Worm (Caenorhabditis elegans): ENCODE data around the gene R09D1.12.

R09D1.12 gene

ce11 chrII:9487337-9487950 lies 35.4 kb upstream of the R09D1.12 start, which contains the start of gene T19H5.4:
TSS of gene T19H5.4 (minus strand) at chrII:9487387.
- TF ChIP-seq R02D3.7 (tag; optimal IDR thresholded peaks at IDR 0.05) (no peak), ztf-11 (tag; optimal IDR thresholded peaks at IDR 0.05) (no peak), ztf-4 (tag; optimal IDR thresholded peaks at IDR 0.05) (no peak), aly-2 (tag; optimal IDR thresholded peaks at IDR 0.05) (no peak), mml-1 (tag; optimal IDR thresholded peaks at IDR 0.05) (no peak), lin-15B (tag; optimal IDR thresholded peaks at IDR 0.05) (no peak), skn-1 (tag; optimal IDR thresholded peaks at IDR 0.05) (no peak), elt-2 (tag; optimal IDR thresholded peaks at IDR 0.05) (peak; percentile 82), nhr-76 (tag; optimal IDR thresholded peaks at IDR 0.05) (no peak), hmg-11 (tag; optimal IDR thresholded peaks at IDR 0.05) (no peak), ceh-28 (tag; optimal IDR thresholded peaks at IDR 0.05) (no peak), elt-3 (tag; optimal IDR thresholded peaks at IDR 0.05) (peak in 1 of 3 experiments; percentile 39), tbx-2 (tag; optimal IDR thresholded peaks at IDR 0.05) (peak; percentile 4), fkh-2 (tag; optimal IDR thresholded peaks at IDR 0.05) (no peak), nhr-237 (tag; optimal IDR thresholded peaks at IDR 0.05) (no peak), pha-4 (tag; optimal IDR thresholded peaks at IDR 0.05) (peak; percentile 64), egl-27 (tag; optimal IDR thresholded peaks at IDR 0.05) (no peak), daf-12 (tag; optimal IDR thresholded peaks at IDR 0.05) (no peak), elt-1 (tag; optimal IDR thresholded peaks at IDR 0.05) (no peak), jun-1 (tag; optimal IDR thresholded peaks at IDR 0.05) (peak; percentile 31), lin-39 (tag; optimal IDR thresholded peaks at IDR 0.05) (no peak), eor-1 (tag; optimal IDR thresholded peaks at IDR 0.05) (no peak), ama-1 (optimal IDR thresholded peaks at IDR 0.05) (peak; percentile 16), nhr-43 (tag; optimal IDR thresholded peaks at IDR 0.05; ENCODE audit: poor library complexity, severe bottlenecking) (peak; percentile 59), lsy-12 (tag; optimal IDR thresholded peaks at IDR 0.05) (peak; percentile 14), nfya-1 (tag; optimal IDR thresholded peaks at IDR 0.05; ENCODE audit: insufficient read depth) (peak; percentile 78), pqm-1 (tag; optimal IDR thresholded peaks at IDR 0.05) (peak; percentile 34), nhr-25 (tag; optimal IDR thresholded peaks at IDR 0.05) (peak; percentile 11)

- no peak for TF ChIP-seq ceh-28 (tag; optimal IDR thresholded peaks at IDR 0.05)
- TF ChIP-seq pha-4 (tag; optimal IDR thresholded peaks at IDR 0.05): peak; percentile 91
Measured at ce11 chrII:9485081-9485730, 33.1 kb upstream of the R09D1.12 start.

- TF ChIP-seq fos-1 (tag; optimal IDR thresholded peaks at IDR 0.05) (no peak), pqm-1 (tag; optimal IDR thresholded peaks at IDR 0.05) (peak; percentile 71), elt-2 (tag; optimal IDR thresholded peaks at IDR 0.05) (peak; percentile 72), nhr-76 (tag; optimal IDR thresholded peaks at IDR 0.05) (no peak), jun-1 (tag; optimal IDR thresholded peaks at IDR 0.05) (peak; percentile 22), nhr-28 (tag; optimal IDR thresholded peaks at IDR 0.05) (no peak)
Measured at ce11 chrII:9483342-9483741, 31.3 kb upstream of the R09D1.12 start.

ce11 chrII:9482529-9482928 lies 30.5 kb upstream of the R09D1.12 start:
- TF ChIP-seq pqm-1 (tag; optimal IDR thresholded peaks at IDR 0.05): peak; percentile 33
- peak; percentile 71 for TF ChIP-seq elt-2 (tag; optimal IDR thresholded peaks at IDR 0.05)
- no peak for TF ChIP-seq ztf-11 (tag; optimal IDR thresholded peaks at IDR 0.05)

DNA sequence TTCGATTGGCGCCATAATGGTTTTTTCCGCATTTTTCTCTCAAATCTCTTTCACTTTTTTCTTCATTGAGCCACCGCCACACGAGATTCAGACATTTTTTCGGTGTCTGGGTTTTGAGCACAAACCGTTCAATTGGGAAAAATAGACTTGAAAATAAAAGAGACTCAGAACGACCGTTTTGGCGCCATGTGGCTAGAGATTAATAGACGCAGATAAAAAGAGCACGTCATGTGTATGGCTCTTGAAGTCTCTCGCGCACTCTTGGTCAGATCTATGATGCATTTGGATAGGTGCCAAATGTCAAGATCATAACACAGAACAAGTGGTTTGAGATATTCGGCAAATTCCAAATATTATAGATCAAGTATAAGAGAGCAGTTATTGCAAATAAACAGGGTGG lies 29.4 kb upstream of the R09D1.12 start:
- TF ChIP-seq nhr-43 (tag; optimal IDR thresholded peaks at IDR 0.05; ENCODE audit: poor library complexity, severe bottlenecking): no peak
- peak; percentile 73 for TF ChIP-seq pha-4 (tag; optimal IDR thresholded peaks at IDR 0.05)

ce11 chrII:9480006-9480405 lies 27.9 kb upstream of the R09D1.12 start, which contains the start of gene T19H5.7:
TSS of gene T19H5.7 (minus strand) at chrII:9480106.
- no peak for TF ChIP-seq unc-39 (tag; optimal IDR thresholded peaks at IDR 0.05)
- no peak for TF ChIP-seq ceh-9 (tag; optimal IDR thresholded peaks at IDR 0.05)
- no peak for TF ChIP-seq fkh-2 (tag; optimal IDR thresholded peaks at IDR 0.05)
- no peak for TF ChIP-seq nhr-11 (tag; optimal IDR thresholded peaks at IDR 0.05)
- no peak for TF ChIP-seq ZK546.5 (tag; optimal IDR thresholded peaks at IDR 0.05)
- TF ChIP-seq skn-1 (tag; optimal IDR thresholded peaks at IDR 0.05): no peak
- TF ChIP-seq nhr-25 (tag; optimal IDR thresholded peaks at IDR 0.05): no peak
- no peak for TF ChIP-seq hmg-11 (tag; optimal IDR thresholded peaks at IDR 0.05)
- TF ChIP-seq egl-27 (tag; optimal IDR thresholded peaks at IDR 0.05): no peak
- TF ChIP-seq snpc-4 (tag; optimal IDR thresholded peaks at IDR 0.05): no peak
- no peak for TF ChIP-seq egl-5 (tag; optimal IDR thresholded peaks at IDR 0.05)
- TF ChIP-seq elt-2 (tag; optimal IDR thresholded peaks at IDR 0.05): no peak
- TF ChIP-seq lin-39 (tag; optimal IDR thresholded peaks at IDR 0.05): no peak
- no peak for TF ChIP-seq aly-2 (tag; optimal IDR thresholded peaks at IDR 0.05)
- TF ChIP-seq eor-1 (tag; optimal IDR thresholded peaks at IDR 0.05): no peak
- no peak for TF ChIP-seq fkh-10 (GFP tag; optimal IDR thresholded peaks at IDR 0.05)
- TF ChIP-seq nhr-12 (tag; optimal IDR thresholded peaks at IDR 0.05): no peak
- no peak for TF ChIP-seq mdl-1 (tag; optimal IDR thresholded peaks at IDR 0.05)
- no peak for TF ChIP-seq zag-1 (tag; optimal IDR thresholded peaks at IDR 0.05)
- no peak for TF ChIP-seq fos-1 (tag; optimal IDR thresholded peaks at IDR 0.05)
